Fruit fly (Drosophila melanogaster) whole organism, adult: Measurements from ENCODE around the gene AGO2.

Source experiments
- CG7045 ChIP-seq: fragments of 200-800 bp; sonication (Bioruptor generic); optimal IDR thresholded peaks from 2 replicates; lab custom pipeline; 2017; ENCODE audit warnings: missing biosample characterization, mild to moderate bottlenecking, missing genetic modification characterization
- Mnt ChIP-seq: fragments of 200-800 bp; sonication (Bioruptor generic); optimal IDR thresholded peaks from 2 replicates; lab custom pipeline; 2016; ENCODE audit warnings: missing biosample characterization, mild to moderate bottlenecking, missing genetic modification characterization

dm6 chr3L:15526712-15527111, 27.2 kb upstream of the AGO2 start, which contains the start of gene CG33985:
- TF ChIP-seq Mnt (GFP tag; lab: Kevin White, UChicago) (no peak), CG7045 (GFP tag; lab: Kevin White, UChicago) (no peak)
